Worm (Caenorhabditis elegans) whole organism, mixed stage, embryonic: ENCODE data around the gene tsp-16.

Experiments
- M03D4.4 ChIP-seq: sonication (generic microtip); optimal IDR thresholded peaks from 2 replicates; lab custom pipeline; 2017; ENCODE audit warnings: mild to moderate bottlenecking, missing genetic modification characterization, missing compliant biosample characterization
- bed-3 ChIP-seq: fragments of 200-800 bp; sonication (Bioruptor generic); optimal IDR thresholded peaks from 3 replicates; lab custom pipeline; 2018; ENCODE audit warnings: mild to moderate bottlenecking, missing genetic modification characterization, moderate library complexity, missing compliant biosample characterization
- ceh-39 ChIP-seq: fragments of 150-350 bp; optimal IDR thresholded peaks from 2 replicates; lab custom pipeline; 2014; ENCODE audit warnings: missing biosample characterization, missing genetic modification characterization
- ceh-43 ChIP-seq: fragments of 200-800 bp; sonication (Bioruptor generic); optimal IDR thresholded peaks from 2 replicates; lab custom pipeline; 2018; ENCODE audit warnings: mild to moderate bottlenecking, missing genetic modification characterization, moderate library complexity, missing compliant biosample characterization
- ces-1 ChIP-seq: fragments of 150-350 bp; optimal IDR thresholded peaks from 2 replicates; lab custom pipeline; 2014; ENCODE audit warnings: missing biosample characterization, missing genetic modification reagents, missing genetic modification characterization
- cnd-1 ChIP-seq: fragments of 200-800 bp; sonication (Bioruptor generic); optimal IDR thresholded peaks from 2 replicates; lab custom pipeline; 2018; ENCODE audit warnings: mild to moderate bottlenecking, missing genetic modification characterization, missing compliant biosample characterization
- drap-1 ChIP-seq: fragments of 200-800 bp; sonication (Bioruptor generic); optimal IDR thresholded peaks from 3 replicates; lab custom pipeline; 2018; ENCODE audit warnings: mild to moderate bottlenecking, missing genetic modification characterization, missing compliant biosample characterization
- elt-1 ChIP-seq: sonication (generic microtip); optimal IDR thresholded peaks from 2 replicates; lab custom pipeline; 2017; ENCODE audit warnings: missing genetic modification characterization, mild to moderate bottlenecking, missing compliant biosample characterization, antibody characterized with exemption, moderate library complexity, borderline replicate concordance; ENCODE audit not compliant: insufficient read depth
- elt-3 ChIP-seq: fragments of 150-350 bp; optimal IDR thresholded peaks from 2 replicates; lab custom pipeline; 2014; ENCODE audit warnings: missing biosample characterization, missing genetic modification characterization
- flh-1 ChIP-seq: fragments of 200-800 bp; sonication (Bioruptor generic); optimal IDR thresholded peaks from 2 replicates; lab custom pipeline; 2018; ENCODE audit warnings: mild to moderate bottlenecking, missing genetic modification characterization, moderate library complexity, missing compliant biosample characterization
- ham-2 ChIP-seq: fragments of 200-800 bp; sonication (Bioruptor generic); optimal IDR thresholded peaks from 2 replicates; lab custom pipeline; 2018; ENCODE audit warnings: mild to moderate bottlenecking, missing genetic modification characterization, missing compliant biosample characterization
- hlh-1 ChIP-seq: fragments of 150-350 bp; optimal IDR thresholded peaks from 2 replicates; lab custom pipeline; 2014; ENCODE audit warnings: missing biosample characterization, missing genetic modification reagents, missing genetic modification characterization
- lsy-2 ChIP-seq: fragments of 150-350 bp; optimal IDR thresholded peaks from 2 replicates; lab custom pipeline; 2014; ENCODE audit warnings: missing biosample characterization, missing genetic modification characterization
- mep-1 ChIP-seq: fragments of 150-350 bp; optimal IDR thresholded peaks from 2 replicates; lab custom pipeline; 2017; ENCODE audit warnings: missing biosample characterization, missing genetic modification reagents, missing genetic modification characterization, inconsistent platforms
- mls-2 ChIP-seq: sonication (generic microtip); optimal IDR thresholded peaks from 2 replicates; lab custom pipeline; 2016; ENCODE audit warnings: mild to moderate bottlenecking, missing genetic modification characterization, moderate library complexity, missing compliant biosample characterization
- nhr-12 ChIP-seq: fragments of 150-350 bp; optimal IDR thresholded peaks from 2 replicates; lab custom pipeline; 2014; ENCODE audit warnings: missing biosample characterization, missing genetic modification characterization
- nhr-2 ChIP-seq: fragments of 150-350 bp; optimal IDR thresholded peaks from 2 replicates; lab custom pipeline; 2014; ENCODE audit warnings: missing biosample characterization, missing genetic modification characterization
- nhr-237 ChIP-seq: fragments of 150-350 bp; optimal IDR thresholded peaks from 2 replicates; lab custom pipeline; 2014; ENCODE audit warnings: missing biosample characterization, missing genetic modification characterization
- nhr-28 ChIP-seq: fragments of 150-350 bp; optimal IDR thresholded peaks from 2 replicates; lab custom pipeline; 2014; ENCODE audit warnings: missing biosample characterization, missing genetic modification characterization
- nhr-76 ChIP-seq: sonication (generic microtip); optimal IDR thresholded peaks from 2 replicates; lab custom pipeline; 2017; ENCODE audit warnings: missing biosample characterization, missing genetic modification characterization
- pha-4 ChIP-seq: fragments of 150-350 bp; optimal IDR thresholded peaks from 2 replicates; lab custom pipeline; 2018; ENCODE audit warnings: missing biosample characterization, missing genetic modification reagents, missing genetic modification characterization
- snpc-4 ChIP-seq: fragments of 150-350 bp; optimal IDR thresholded peaks from 2 replicates; lab custom pipeline; 2014; ENCODE audit warnings: missing biosample characterization, missing genetic modification characterization
- sptf-1 ChIP-seq: sonication (generic microtip); optimal IDR thresholded peaks from 2 replicates; lab custom pipeline; 2017; ENCODE audit warnings: mild to moderate bottlenecking, missing genetic modification characterization, moderate library complexity, missing compliant biosample characterization
- tbx-8 ChIP-seq: fragments of 200-800 bp; sonication (Bioruptor generic); optimal IDR thresholded peaks from 2 replicates; lab custom pipeline; 2018; ENCODE audit warnings: mild to moderate bottlenecking, missing genetic modification characterization, moderate library complexity, missing compliant biosample characterization
- unc-120 ChIP-seq: sonication (generic microtip); optimal IDR thresholded peaks from 2 replicates; lab custom pipeline; 2017; ENCODE audit warnings: missing genetic modification characterization, missing compliant biosample characterization; ENCODE audit not compliant: poor library complexity, severe bottlenecking
- unc-39 ChIP-seq: fragments of 150-350 bp; optimal IDR thresholded peaks from 2 replicates; lab custom pipeline; 2014; ENCODE audit warnings: missing biosample characterization, missing genetic modification characterization
- unc-62 ChIP-seq: fragments of 150-350 bp; optimal IDR thresholded peaks from 2 replicates; lab custom pipeline; 2014; ENCODE audit warnings: missing biosample characterization, missing genetic modification reagents, missing genetic modification characterization
- zip-8 ChIP-seq: fragments of 150-350 bp; optimal IDR thresholded peaks from 2 replicates; lab custom pipeline; 2014; ENCODE audit warnings: missing biosample characterization, missing genetic modification characterization
- ztf-11 ChIP-seq: fragments of 150-350 bp; optimal IDR thresholded peaks from 2 replicates; lab custom pipeline; 2014; ENCODE audit warnings: missing biosample characterization, missing genetic modification characterization

tsp-16 gene

DNA sequence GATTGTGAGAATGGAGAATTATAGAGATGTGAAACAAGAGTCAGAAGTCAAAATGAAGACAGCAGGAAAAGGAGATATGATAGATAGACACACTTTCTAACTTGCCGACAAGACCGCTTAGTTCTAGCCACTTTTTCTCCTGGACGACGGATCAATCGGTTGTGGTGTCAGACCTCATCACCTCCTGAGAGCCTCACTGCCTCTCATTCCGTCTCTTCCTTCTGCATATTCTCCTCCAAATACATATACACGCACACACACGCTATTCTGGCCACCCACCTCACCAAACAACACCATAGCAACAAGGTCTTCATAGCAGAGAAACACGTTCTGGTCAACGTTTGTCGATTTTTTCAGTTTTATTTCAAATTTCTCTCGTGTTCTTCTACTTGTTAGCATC is 29.4 kb downstream of the tsp-16 start, which contains the start of gene F01E11.3:
Gene F01E11.3, plus strand, starts transcription at position 301 of the 400 bp plus-strand sequence.
- TF ChIP-seq nhr-28 (tag; lab: Kevin White, UChicago): no peak
- TF ChIP-seq elt-1 (tag; lab: Kevin White, UChicago): no peak
- no peak for TF ChIP-seq sptf-1 (tag; lab: Kevin White, UChicago)
- TF ChIP-seq nhr-2 (tag; lab: Kevin White, UChicago): no peak
- no peak for TF ChIP-seq nhr-237 (tag; lab: Kevin White, UChicago)
- no peak for TF ChIP-seq pha-4 (tag; lab: Kevin White, UChicago)
- no peak for TF ChIP-seq unc-62 (GFP tag; lab: Kevin White, UChicago)
- TF ChIP-seq ztf-11 (tag; lab: Kevin White, UChicago): no peak
- no peak for TF ChIP-seq mls-2 (tag; lab: Kevin White, UChicago)
- no peak for TF ChIP-seq ceh-39 (tag; lab: Kevin White, UChicago)
- no peak for TF ChIP-seq elt-3 (tag; lab: Kevin White, UChicago)
- no peak for TF ChIP-seq ceh-43 (GFP tag; lab: Kevin White, UChicago)
- no peak for TF ChIP-seq ham-2 (GFP tag; lab: Kevin White, UChicago)
- no peak for TF ChIP-seq cnd-1 (tag; lab: Kevin White, UChicago)
- no peak for TF ChIP-seq unc-120 (tag; lab: Kevin White, UChicago)

DNA sequence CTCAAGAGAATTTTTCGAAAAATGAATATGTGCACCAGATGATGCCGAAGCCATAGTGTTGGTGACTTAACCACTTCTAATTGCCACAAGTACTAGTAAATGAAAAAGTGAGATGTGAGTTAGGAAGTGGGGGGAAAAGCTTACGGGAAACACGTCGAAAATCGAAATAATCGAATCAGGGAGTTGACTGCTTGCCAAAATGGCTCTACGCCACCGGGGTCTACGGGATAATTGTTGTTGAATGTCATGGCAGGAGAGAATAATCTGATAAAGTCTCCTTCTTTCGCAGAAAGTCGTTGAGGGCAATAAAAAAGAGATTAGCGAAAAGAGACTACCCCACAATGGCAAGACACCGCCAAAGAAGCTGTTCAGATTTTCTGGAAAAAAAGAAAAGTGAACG is 32.6 kb downstream of the tsp-16 start:
- TF ChIP-seq ces-1 (GFP tag; lab: Kevin White, UChicago): peak; percentile 87
- no peak for TF ChIP-seq elt-3 (tag; lab: Kevin White, UChicago)

DNA sequence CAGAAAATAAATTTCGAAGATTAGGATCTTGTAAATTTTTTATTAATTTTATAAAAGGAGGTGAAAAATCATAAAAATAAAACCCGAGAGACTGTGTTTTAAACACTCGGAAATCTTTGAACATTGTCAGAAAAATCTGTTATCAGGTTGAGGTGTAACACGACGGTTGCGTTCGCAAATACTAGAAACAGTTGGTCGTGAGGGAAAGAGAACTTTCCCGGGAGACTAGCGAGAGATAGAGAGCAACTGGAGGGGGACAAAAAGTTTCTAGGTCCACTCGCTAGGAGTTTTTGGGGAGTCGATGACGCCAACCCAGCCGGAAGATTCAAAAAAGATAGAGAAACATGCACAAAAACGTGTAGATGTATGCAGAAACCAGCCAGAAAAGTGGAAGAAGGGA is 34.1 kb downstream of the tsp-16 start:
- no peak for TF ChIP-seq mls-2 (tag; lab: Kevin White, UChicago)
- peak; percentile 94 for TF ChIP-seq hlh-1
- no peak for TF ChIP-seq sptf-1 (tag; lab: Kevin White, UChicago)
- no peak for TF ChIP-seq cnd-1 (tag; lab: Kevin White, UChicago)
- TF ChIP-seq, all 35 proteins: peak for 1

ce11 chrX:6959534-6959933 is 36.9 kb downstream of the tsp-16 start:
- TF ChIP-seq hlh-1 (peak; percentile 58), unc-120 (tag; lab: Kevin White, UChicago) (peak; percentile 13), unc-62 (GFP tag; lab: Kevin White, UChicago) (peak; percentile 93), drap-1 (GFP tag; lab: Kevin White, UChicago) (no peak)

DNA sequence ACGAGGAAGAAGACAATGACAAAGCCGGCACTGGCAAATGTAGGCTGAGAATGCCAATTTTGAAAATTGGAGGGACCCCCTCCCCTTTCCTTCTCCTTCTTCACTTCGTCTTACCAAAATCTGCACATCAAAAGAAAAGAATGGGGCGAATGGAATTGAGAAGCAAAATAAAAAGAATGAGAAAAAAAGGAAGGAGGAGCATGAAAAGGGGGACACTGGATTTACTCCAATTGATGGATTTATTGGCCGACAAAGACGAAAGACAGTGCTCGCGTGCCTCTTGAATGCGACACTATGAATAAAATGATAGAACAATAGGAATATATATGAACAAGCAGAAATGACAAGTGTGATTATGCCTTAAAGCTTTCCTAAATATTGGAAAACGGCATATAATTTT is 37.5 kb downstream of the tsp-16 start:
- TF ChIP-seq unc-62 (GFP tag; lab: Kevin White, UChicago) (no peak), hlh-1 (no peak), nhr-237 (tag; lab: Kevin White, UChicago) (no peak), elt-1 (tag; lab: Kevin White, UChicago) (no peak), tbx-8 (GFP tag; lab: Kevin White, UChicago) (no peak), flh-1 (GFP tag; lab: Kevin White, UChicago) (no peak), ceh-39 (tag; lab: Kevin White, UChicago) (no peak), ces-1 (GFP tag; lab: Kevin White, UChicago) (no peak), ceh-43 (GFP tag; lab: Kevin White, UChicago) (no peak), bed-3 (GFP tag; lab: Kevin White, UChicago) (no peak), nhr-76 (tag; lab: Kevin White, UChicago) (no peak), mep-1 (no peak), sptf-1 (tag; lab: Kevin White, UChicago) (no peak), zip-8 (tag; lab: Kevin White, UChicago) (no peak), nhr-12 (tag; lab: Kevin White, UChicago) (no peak)

ce11 chrX:6956299-6956698 is 40.1 kb downstream of the tsp-16 start, which contains the start of gene inx-1:
TSS of gene inx-1 (minus strand) at chrX:6956399.
- TF ChIP-seq M03D4.4 (tag; lab: Kevin White, UChicago) (no peak), pha-4 (tag; lab: Kevin White, UChicago) (no peak), bed-3 (GFP tag; lab: Kevin White, UChicago) (no peak), elt-1 (tag; lab: Kevin White, UChicago) (no peak), nhr-237 (tag; lab: Kevin White, UChicago) (no peak), lsy-2 (tag; lab: Kevin White, UChicago) (no peak), snpc-4 (tag; lab: Kevin White, UChicago) (no peak), elt-3 (tag; lab: Kevin White, UChicago) (no peak), nhr-76 (tag; lab: Kevin White, UChicago) (no peak), ceh-43 (GFP tag; lab: Kevin White, UChicago) (no peak), drap-1 (GFP tag; lab: Kevin White, UChicago) (no peak), ces-1 (GFP tag; lab: Kevin White, UChicago) (no peak), unc-39 (tag; lab: Kevin White, UChicago) (no peak), ceh-39 (tag; lab: Kevin White, UChicago) (no peak)
